Fruit fly (Drosophila melanogaster) whole organism, prepupa: ENCODE measurements around the gene dod.

Experiments used
- CG10631 ChIP-seq: fragments of 200-800 bp; sonication (Bioruptor generic); optimal IDR thresholded peaks from 2 replicates; lab custom pipeline; 2016; ENCODE audit warnings: missing biosample characterization, missing genetic modification characterization
- CG10669 ChIP-seq: fragments of 200-800 bp; sonication (Bioruptor generic); optimal IDR thresholded peaks from 3 replicates; lab custom pipeline; 2018; ENCODE audit warnings: missing biosample characterization, mild to moderate bottlenecking, missing genetic modification characterization, moderate library complexity
- CG11294 ChIP-seq: fragments of 200-800 bp; sonication (Bioruptor generic); IDR thresholded peaks from 2 replicates; pipeline ENCODE4 v1.3.6; 2022; ENCODE audit warnings: missing biosample characterization, missing genetic modification characterization
- CG11762 ChIP-seq: fragments of 200-800 bp; sonication (Bioruptor generic); optimal IDR thresholded peaks from 3 replicates; lab custom pipeline; 2016; ENCODE audit warnings: missing biosample characterization, missing genetic modification characterization; ENCODE audit not compliant: insufficient read depth
- CG11902 ChIP-seq: fragments of 200-800 bp; sonication (Bioruptor generic); optimal IDR thresholded peaks from 3 replicates; lab custom pipeline; 2016; ENCODE audit warnings: missing biosample characterization, missing genetic modification characterization
- CG15336 ChIP-seq: fragments of 200-800 bp; sonication (Bioruptor generic); IDR thresholded peaks from 2 replicates; pipeline ENCODE4 v1.3.6; 2022; ENCODE audit warnings: missing biosample characterization, missing genetic modification characterization
- CG16779 ChIP-seq: fragments of 200-800 bp; sonication (Bioruptor generic); optimal IDR thresholded peaks from 3 replicates; lab custom pipeline; 2017; ENCODE audit warnings: missing biosample characterization, mild to moderate bottlenecking, missing genetic modification characterization
- CG32006 ChIP-seq: fragments of 200-800 bp; sonication (Bioruptor generic); optimal IDR thresholded peaks from 3 replicates; lab custom pipeline; 2017; ENCODE audit warnings: missing biosample characterization, mild to moderate bottlenecking, missing genetic modification characterization
- CG4318 ChIP-seq: fragments of 200-800 bp; sonication (Bioruptor generic); optimal IDR thresholded peaks from 3 replicates; lab custom pipeline; 2017; ENCODE audit warnings: missing biosample characterization, mild to moderate bottlenecking, missing genetic modification characterization
- CG6163 ChIP-seq: fragments of 200-800 bp; sonication (Bioruptor generic); IDR thresholded peaks from 3 replicates; pipeline ENCODE4 v1.3.6; 2022; ENCODE audit warnings: missing biosample characterization, missing genetic modification characterization
- CG6808 ChIP-seq: fragments of 200-800 bp; sonication (Bioruptor generic); optimal IDR thresholded peaks from 3 replicates; lab custom pipeline; 2017; ENCODE audit warnings: missing biosample characterization, missing genetic modification characterization, mild to moderate bottlenecking, moderate library complexity, missing genetic modification reagents
- CG6854 ChIP-seq: fragments of 200-800 bp; sonication (Bioruptor generic); optimal IDR thresholded peaks from 2 replicates; lab custom pipeline; 2017; ENCODE audit warnings: missing biosample characterization, mild to moderate bottlenecking, missing genetic modification characterization
- CG8119 ChIP-seq: fragments of 200-800 bp; sonication (Bioruptor generic); IDR thresholded peaks from 3 replicates; pipeline ENCODE4 v1.3.6; 2022; ENCODE audit warnings: missing biosample characterization, missing genetic modification characterization
- CG8632 ChIP-seq: fragments of 200-800 bp; sonication (Bioruptor generic); optimal IDR thresholded peaks from 3 replicates; lab custom pipeline; 2016; ENCODE audit warnings: missing biosample characterization, missing genetic modification characterization
- CG9139 ChIP-seq: fragments of 200-800 bp; sonication (Bioruptor generic); optimal IDR thresholded peaks from 3 replicates; lab custom pipeline; 2017; ENCODE audit warnings: missing biosample characterization, mild to moderate bottlenecking, missing genetic modification characterization
- Eip75B ChIP-seq: fragments of 200-800 bp; sonication (Bioruptor generic); optimal IDR thresholded peaks from 3 replicates; lab custom pipeline; 2016; ENCODE audit warnings: missing biosample characterization, missing genetic modification characterization
- Eip78C ChIP-seq: fragments of 200-800 bp; sonication (Bioruptor generic); peaks from one replicate; lab custom pipeline; 2016; ENCODE audit warnings: missing biosample characterization, missing genetic modification characterization
- Ets21C ChIP-seq: fragments of 200-800 bp; sonication (Bioruptor generic); optimal IDR thresholded peaks from 3 replicates; lab custom pipeline; 2016; ENCODE audit warnings: missing biosample characterization, missing genetic modification characterization
- Ets96B ChIP-seq: fragments of 200-800 bp; optimal IDR thresholded peaks from 2 replicates; lab custom pipeline; 2019; ENCODE audit warnings: missing biosample characterization, mild to moderate bottlenecking, missing genetic modification characterization, moderate library complexity
- Gug ChIP-seq: fragments of 200-800 bp; sonication (Bioruptor generic); IDR thresholded peaks from 2 replicates; pipeline ENCODE4 v1.3.6; 2022; ENCODE audit warnings: missing biosample characterization, missing genetic modification characterization
- Hr39 ChIP-seq: fragments of 200-800 bp; sonication (Bioruptor generic); optimal IDR thresholded peaks from 2 replicates; lab custom pipeline; 2016; ENCODE audit warnings: missing biosample characterization, missing genetic modification characterization
- Hr4 ChIP-seq: fragments of 200-800 bp; sonication (Bioruptor generic); optimal IDR thresholded peaks from 3 replicates; lab custom pipeline; 2016; ENCODE audit warnings: missing biosample characterization, missing genetic modification characterization
- Met ChIP-seq: fragments of 200-800 bp; sonication (Bioruptor generic); optimal IDR thresholded peaks from 3 replicates; lab custom pipeline; 2016; ENCODE audit warnings: missing biosample characterization, missing genetic modification characterization
- Sox102F ChIP-seq: fragments of 200-800 bp; sonication (Bioruptor generic); optimal IDR thresholded peaks from 2 replicates; lab custom pipeline; 2016; ENCODE audit warnings: missing biosample characterization, mild to moderate bottlenecking, missing genetic modification characterization
- Sox14 ChIP-seq: fragments of 200-800 bp; sonication (Bioruptor generic); optimal IDR thresholded peaks from 3 replicates; lab custom pipeline; 2016; ENCODE audit warnings: missing biosample characterization, missing genetic modification characterization
- achi ChIP-seq: fragments of 200-800 bp; sonication (Bioruptor generic); optimal IDR thresholded peaks from 3 replicates; lab custom pipeline; 2016; ENCODE audit warnings: missing biosample characterization, missing genetic modification characterization
- acj6 ChIP-seq: fragments of 200-800 bp; sonication (Bioruptor generic); optimal IDR thresholded peaks from 3 replicates; lab custom pipeline; 2016; ENCODE audit warnings: missing biosample characterization, missing genetic modification characterization
- dac ChIP-seq: fragments of 200-800 bp; sonication (Bioruptor generic); optimal IDR thresholded peaks from 2 replicates; lab custom pipeline; 2017; ENCODE audit warnings: missing biosample characterization, mild to moderate bottlenecking, missing genetic modification characterization
- dsx ChIP-seq: fragments of 200-800 bp; optimal IDR thresholded peaks from 3 replicates; lab custom pipeline; 2019; ENCODE audit warnings: missing biosample characterization, mild to moderate bottlenecking, missing genetic modification characterization, moderate library complexity; ENCODE audit not compliant: poor library complexity, severe bottlenecking
- eg ChIP-seq: fragments of 200-800 bp; sonication (Bioruptor generic); IDR thresholded peaks from 3 replicates; pipeline ENCODE4 v1.3.6; 2022; ENCODE audit warnings: missing biosample characterization, missing genetic modification characterization
- esn ChIP-seq: fragments of 200-800 bp; sonication (Bioruptor generic); optimal IDR thresholded peaks from 2 replicates; lab custom pipeline; 2016; ENCODE audit warnings: missing biosample characterization, mild to moderate bottlenecking, missing genetic modification characterization, moderate library complexity
- fd59A ChIP-seq: fragments of 200-800 bp; sonication (Bioruptor generic); optimal IDR thresholded peaks from 2 replicates; lab custom pipeline; 2017; ENCODE audit warnings: missing biosample characterization, mild to moderate bottlenecking, missing genetic modification characterization, missing genetic modification reagents
- fd85E ChIP-seq: fragments of 200-800 bp; sonication (Bioruptor generic); optimal IDR thresholded peaks from 3 replicates; lab custom pipeline; 2016; ENCODE audit warnings: missing biosample characterization, missing genetic modification characterization
- fkh ChIP-seq: fragments of 200-800 bp; sonication (Bioruptor generic); optimal IDR thresholded peaks from 3 replicates; lab custom pipeline; 2017; ENCODE audit warnings: missing biosample characterization, mild to moderate bottlenecking, missing genetic modification characterization, moderate library complexity
- lz ChIP-seq: fragments of 200-800 bp; sonication (Bioruptor generic); optimal IDR thresholded peaks from 3 replicates; lab custom pipeline; 2016; ENCODE audit warnings: missing biosample characterization, missing genetic modification characterization
- net ChIP-seq: fragments of 200-800 bp; sonication (Bioruptor generic); optimal IDR thresholded peaks from 3 replicates; lab custom pipeline; 2016; ENCODE audit warnings: missing biosample characterization, missing genetic modification characterization
- pdm3 ChIP-seq: fragments of 200-800 bp; sonication (Bioruptor generic); optimal IDR thresholded peaks from 3 replicates; lab custom pipeline; 2016; ENCODE audit warnings: missing biosample characterization, missing genetic modification characterization
- salr ChIP-seq, 2 experiments: fragments of 200-800 bp; sonication (Bioruptor generic); optimal IDR thresholded peaks; 3 replicates each; lab custom pipeline; 2016 to 2018; ENCODE audit warnings: missing biosample characterization in 2 of 2, missing genetic modification characterization in 2 of 2, mild to moderate bottlenecking in 1 of 2
- spab ChIP-seq: fragments of 200-800 bp; sonication (Bioruptor generic); optimal IDR thresholded peaks from 2 replicates; lab custom pipeline; 2017; ENCODE audit warnings: missing biosample characterization, mild to moderate bottlenecking, missing genetic modification characterization, missing genetic modification reagents
- svp ChIP-seq: fragments of 200-800 bp; sonication (Bioruptor generic); peaks from one replicate; lab custom pipeline; 2016; ENCODE audit warnings: missing biosample characterization, missing genetic modification characterization
- topi ChIP-seq: fragments of 200-800 bp; sonication (Bioruptor generic); optimal IDR thresholded peaks from 3 replicates; lab custom pipeline; 2016; ENCODE audit warnings: missing biosample characterization, missing genetic modification characterization
- vri ChIP-seq: fragments of 200-800 bp; sonication (Bioruptor generic); optimal IDR thresholded peaks from 3 replicates; lab custom pipeline; 2016; ENCODE audit warnings: missing biosample characterization, mild to moderate bottlenecking, missing genetic modification characterization

Gene dod

DNA sequence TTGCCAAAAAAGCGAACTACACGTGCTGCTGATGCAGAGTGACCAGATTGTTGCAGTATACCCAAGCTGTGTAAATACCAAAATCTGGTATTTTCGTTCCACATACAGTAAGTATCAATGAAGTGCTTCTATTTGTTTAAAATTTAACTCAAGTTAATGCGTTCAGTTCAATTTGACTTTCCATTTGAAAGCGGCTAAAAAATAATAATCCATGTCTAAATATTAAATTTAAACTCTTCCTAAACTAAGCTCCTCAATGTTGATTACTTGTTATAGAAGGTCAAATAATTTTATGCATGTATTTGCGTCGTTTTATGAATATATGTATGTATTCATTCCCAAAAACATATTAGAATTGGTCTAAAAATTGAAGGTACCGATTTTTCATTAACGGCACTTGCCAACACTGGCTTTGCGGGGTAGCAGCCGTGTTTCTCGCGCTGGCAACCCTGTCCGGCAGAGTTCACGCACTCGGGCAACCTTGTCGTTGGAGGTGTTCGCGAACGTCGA is 4.7 kb downstream of the dod start, which contains the start of the genes peng and sol (continued):
- TF ChIP-seq Hr4 = no peak
- peak; percentile 91 for TF ChIP-seq svp (GFP tag; lab: Kevin White, UChicago)
- TF ChIP-seq fd85E (GFP tag; lab: Kevin White, UChicago) = no peak
- TF ChIP-seq CG4318 = no peak
- TF ChIP-seq net = peak; percentile 48
- no peak for TF ChIP-seq CG6163
- no peak for TF ChIP-seq CG16779 (tag; lab: Kevin White, UChicago)
- no peak for TF ChIP-seq CG9139 (GFP tag; lab: Kevin White, UChicago)
- TF ChIP-seq eg (GFP tag; lab: Robert Waterston, UW) = peak; percentile 64
- TF ChIP-seq CG8119 (GFP tag; lab: Robert Waterston, UW) = peak; percentile 60; the same call in 2 of the 3 replicates
- TF ChIP-seq CG10631 (GFP tag; lab: Kevin White, UChicago) = peak; percentile 75
- TF ChIP-seq CG6854 (GFP tag; lab: Kevin White, UChicago) = no peak
- TF ChIP-seq CG11294 = peak; percentile 23; the same call in 1 of the 2 replicates
- TF ChIP-seq salr (GFP tag; optimal IDR thresholded peaks at IDR 0.05; lab: Kevin White, UChicago) = no peak
- peak; percentile 67 for TF ChIP-seq dsx
- peak; percentile 52 for TF ChIP-seq fd59A (GFP tag; lab: Kevin White, UChicago)

DNA sequence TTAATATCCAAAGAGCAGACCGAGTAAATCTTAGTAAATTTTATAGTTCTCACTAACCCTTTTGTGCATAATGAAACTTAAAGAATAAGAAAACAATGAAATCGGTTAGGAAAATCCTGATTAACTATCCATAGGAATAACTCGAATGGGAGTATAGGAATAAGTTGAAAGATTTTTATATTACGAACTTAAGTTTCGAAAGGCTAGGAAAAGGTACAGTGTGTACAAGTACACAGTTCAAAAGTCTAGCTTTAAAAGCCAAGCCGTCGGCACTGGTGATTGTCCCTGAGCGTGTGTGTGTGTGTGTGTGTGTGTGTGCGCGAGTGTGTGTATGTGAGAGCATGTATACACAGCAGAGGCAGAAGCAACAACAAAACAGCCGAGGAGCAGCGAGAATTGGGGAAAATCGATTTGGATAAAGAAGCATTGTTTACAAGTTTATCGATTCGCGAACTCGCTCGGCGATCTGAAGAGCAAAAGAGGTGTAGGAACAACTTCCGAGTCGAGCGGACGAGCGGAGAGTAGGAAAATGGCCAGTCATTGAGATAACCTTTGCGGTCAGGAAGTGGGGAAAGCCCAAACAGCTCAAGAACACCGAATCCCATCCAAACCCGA is 6.2 kb downstream of the dod start:
- TF ChIP-seq svp (GFP tag; lab: Kevin White, UChicago) = peak; percentile 43
- peak; percentile 58 for TF ChIP-seq Eip78C (GFP tag; lab: Kevin White, UChicago)
- TF ChIP-seq lz (GFP tag; lab: Kevin White, UChicago) = peak; percentile 19
- no peak for TF ChIP-seq vri (GFP tag; lab: Kevin White, UChicago)

DNA sequence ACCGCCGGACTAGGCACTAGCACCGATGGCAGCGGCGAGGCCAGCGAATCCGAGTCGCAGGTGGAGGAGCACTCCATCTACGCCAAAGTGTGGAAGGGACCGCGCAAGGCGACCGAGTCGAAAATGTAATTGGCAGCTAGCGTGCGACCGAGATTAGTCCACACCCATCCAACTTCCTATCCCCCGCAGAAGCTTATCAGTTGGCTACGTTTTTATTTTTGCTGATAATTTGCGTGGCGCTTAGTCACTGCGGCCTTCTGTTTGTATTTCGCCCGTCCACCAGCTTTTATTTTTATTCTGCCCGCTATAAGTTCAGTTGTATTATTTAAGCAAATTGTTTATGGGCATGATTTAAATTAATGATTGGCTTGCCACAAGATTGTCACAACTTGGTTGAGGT is 8.4 kb downstream of the dod start:
- TF ChIP-seq vri (GFP tag; lab: Kevin White, UChicago) (peak; percentile 31), CG8632 (GFP tag; lab: Kevin White, UChicago) (no peak), spab (no peak), Gug (GFP tag; lab: Robert Waterston, UW) (no peak)

DNA sequence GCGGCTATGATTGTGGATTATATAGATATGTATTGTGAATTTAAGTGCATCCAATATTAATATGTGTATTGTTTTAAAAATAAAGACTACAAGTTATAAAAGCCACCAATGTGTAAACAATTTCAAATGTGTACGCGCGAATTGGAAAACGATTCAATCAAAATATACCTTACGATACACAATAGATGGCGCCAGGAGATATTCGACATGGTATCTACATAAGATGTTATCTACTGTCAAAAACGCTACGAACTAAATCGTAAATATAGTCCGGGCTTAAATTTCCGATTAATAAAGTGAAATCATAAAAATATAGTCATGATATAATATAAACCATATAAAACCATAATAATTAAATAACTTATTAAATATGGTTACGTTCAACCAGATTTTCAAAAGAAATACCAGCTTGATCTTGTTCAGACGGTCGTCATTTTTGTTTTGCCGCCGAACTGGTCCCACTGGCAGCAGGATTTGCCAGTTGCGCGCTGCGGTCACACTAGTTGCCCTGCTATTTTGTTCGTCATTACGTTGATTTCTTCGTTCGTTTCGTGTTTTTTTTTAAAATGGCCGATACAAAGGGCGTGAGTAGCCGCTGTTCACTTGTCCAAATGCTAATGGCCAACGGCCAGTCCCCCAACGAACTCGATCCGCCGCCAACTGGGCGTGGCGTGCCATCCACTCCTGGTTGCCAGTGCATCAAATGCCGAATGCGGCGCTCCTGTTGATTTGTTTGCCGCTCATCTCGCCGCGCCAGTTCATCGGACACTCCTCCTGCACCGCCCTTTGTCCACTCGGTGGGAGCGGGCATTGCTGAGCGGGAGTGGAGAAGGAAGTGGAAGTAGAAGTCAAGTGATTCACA is 12.9 kb downstream of the dod start, which contains the start of gene Septin1:
Gene Septin1 (plus strand): TSS at position 477 of the 862 bp plus-strand sequence.
- TF ChIP-seq fkh (GFP tag; lab: Kevin White, UChicago) (peak; percentile 72), vri (GFP tag; lab: Kevin White, UChicago) (no peak), Eip78C (GFP tag; lab: Kevin White, UChicago) (peak; percentile 64), Ets21C (no peak), Sox102F (GFP tag; lab: Kevin White, UChicago) (no peak), CG10631 (GFP tag; lab: Kevin White, UChicago) (no peak), fd85E (GFP tag; lab: Kevin White, UChicago) (no peak), CG10669 (no peak), Met (GFP tag; lab: Kevin White, UChicago) (no peak), CG11762 (GFP tag; lab: Kevin White, UChicago) (no peak), CG11294 (no peak), salr (GFP tag; optimal IDR thresholded peaks at IDR 0.05; lab: Kevin White, UChicago) (no peak), CG11902 (no peak), acj6 (GFP tag; lab: Kevin White, UChicago) (no peak), dac (no peak), Sox14 (GFP tag; lab: Kevin White, UChicago) (peak; percentile 87), esn (GFP tag; lab: Kevin White, UChicago) (no peak), spab (no peak), topi (no peak), pdm3 (GFP tag; lab: Kevin White, UChicago) (no peak), CG6854 (GFP tag; lab: Kevin White, UChicago) (peak; percentile 49), CG6808 (GFP tag; lab: Kevin White, UChicago) (peak; percentile 4), CG4318 (no peak), Eip75B (GFP tag; lab: Kevin White, UChicago) (no peak), CG32006 (no peak), Hr39 (GFP tag; lab: Kevin White, UChicago) (no peak), CG9139 (GFP tag; lab: Kevin White, UChicago) (no peak), lz (GFP tag; lab: Kevin White, UChicago) (no peak), CG15336 (GFP tag; lab: Robert Waterston, UW) (0 out of 2 replicates have a peak, but pooled peaks have one; percentile 16), achi (GFP tag; lab: Kevin White, UChicago) (no peak), Ets96B (tag; lab: Kevin White, UChicago) (no peak)
